Worm (Caenorhabditis elegans) whole organism, midembryonic: ENCODE measurements around the gene W02B12.1.

Source experiments
- cog-1 ChIP-seq: sonication (generic microtip); optimal IDR thresholded peaks from 2 replicates; lab custom pipeline; 2016; ENCODE audit warnings: missing genetic modification characterization, missing compliant biosample characterization
- flt-1 ChIP-seq: fragments of 200-800 bp; sonication (Bioruptor generic); IDR thresholded peaks from 2 replicates; pipeline ENCODE4 v1.3.6; 2022; ENCODE audit warnings: missing genetic modification characterization, missing compliant biosample characterization
- tab-1 ChIP-seq: fragments of 200-800 bp; sonication (Bioruptor generic); IDR thresholded peaks from 2 replicates; pipeline ENCODE4 v1.3.6; 2022; ENCODE audit warnings: missing genetic modification characterization, missing compliant biosample characterization
- ztf-23 ChIP-seq: fragments of 200-800 bp; sonication (Bioruptor generic); IDR thresholded peaks from 2 replicates; pipeline ENCODE4 v1.3.6; 2022; ENCODE audit warnings: missing genetic modification reagents, missing genetic modification characterization, missing compliant biosample characterization

- TF ChIP-seq tab-1 (GFP tag; lab: Robert Waterston, UW): no peak
- no peak for TF ChIP-seq flt-1 (GFP tag; lab: Robert Waterston, UW)
- no peak for TF ChIP-seq cog-1
- no peak for TF ChIP-seq ztf-23
These were observed 36.4 kb downstream of the W02B12.1 start, which contains the start of gene twk-5 for ce11 chrII:11485200-11485599.
